Worm (Caenorhabditis elegans) whole organism, mixed stage, embryonic: ENCODE results near the gene K10C2.12.

ENCODE experiments used
- M03D4.4 ChIP-seq: sonication (generic microtip); optimal IDR thresholded peaks from 2 replicates; lab custom pipeline; 2017; ENCODE audit warnings: mild to moderate bottlenecking, missing genetic modification characterization, missing compliant biosample characterization
- bed-3 ChIP-seq: fragments of 200-800 bp; sonication (Bioruptor generic); optimal IDR thresholded peaks from 3 replicates; lab custom pipeline; 2018; ENCODE audit warnings: mild to moderate bottlenecking, missing genetic modification characterization, moderate library complexity, missing compliant biosample characterization
- ceh-43 ChIP-seq: fragments of 200-800 bp; sonication (Bioruptor generic); optimal IDR thresholded peaks from 2 replicates; lab custom pipeline; 2018; ENCODE audit warnings: mild to moderate bottlenecking, missing genetic modification characterization, moderate library complexity, missing compliant biosample characterization
- elt-3 ChIP-seq: fragments of 150-350 bp; optimal IDR thresholded peaks from 2 replicates; lab custom pipeline; 2014; ENCODE audit warnings: missing biosample characterization, missing genetic modification characterization
- lin-13 ChIP-seq: fragments of 150-350 bp; optimal IDR thresholded peaks from 2 replicates; lab custom pipeline; 2014; ENCODE audit warnings: missing biosample characterization, missing genetic modification characterization
- lsy-2 ChIP-seq: fragments of 150-350 bp; optimal IDR thresholded peaks from 2 replicates; lab custom pipeline; 2014; ENCODE audit warnings: missing biosample characterization, missing genetic modification characterization
- nhr-12 ChIP-seq: fragments of 150-350 bp; optimal IDR thresholded peaks from 2 replicates; lab custom pipeline; 2014; ENCODE audit warnings: missing biosample characterization, missing genetic modification characterization
- nhr-237 ChIP-seq: fragments of 150-350 bp; optimal IDR thresholded peaks from 2 replicates; lab custom pipeline; 2014; ENCODE audit warnings: missing biosample characterization, missing genetic modification characterization
- nhr-28 ChIP-seq: fragments of 150-350 bp; optimal IDR thresholded peaks from 2 replicates; lab custom pipeline; 2014; ENCODE audit warnings: missing biosample characterization, missing genetic modification characterization
- nhr-76 ChIP-seq: sonication (generic microtip); optimal IDR thresholded peaks from 2 replicates; lab custom pipeline; 2017; ENCODE audit warnings: missing biosample characterization, missing genetic modification characterization
- sptf-1 ChIP-seq: sonication (generic microtip); optimal IDR thresholded peaks from 2 replicates; lab custom pipeline; 2017; ENCODE audit warnings: mild to moderate bottlenecking, missing genetic modification characterization, moderate library complexity, missing compliant biosample characterization
- unc-39 ChIP-seq: fragments of 150-350 bp; optimal IDR thresholded peaks from 2 replicates; lab custom pipeline; 2014; ENCODE audit warnings: missing biosample characterization, missing genetic modification characterization
- unc-62 ChIP-seq: fragments of 150-350 bp; optimal IDR thresholded peaks from 2 replicates; lab custom pipeline; 2014; ENCODE audit warnings: missing biosample characterization, missing genetic modification reagents, missing genetic modification characterization

DNA sequence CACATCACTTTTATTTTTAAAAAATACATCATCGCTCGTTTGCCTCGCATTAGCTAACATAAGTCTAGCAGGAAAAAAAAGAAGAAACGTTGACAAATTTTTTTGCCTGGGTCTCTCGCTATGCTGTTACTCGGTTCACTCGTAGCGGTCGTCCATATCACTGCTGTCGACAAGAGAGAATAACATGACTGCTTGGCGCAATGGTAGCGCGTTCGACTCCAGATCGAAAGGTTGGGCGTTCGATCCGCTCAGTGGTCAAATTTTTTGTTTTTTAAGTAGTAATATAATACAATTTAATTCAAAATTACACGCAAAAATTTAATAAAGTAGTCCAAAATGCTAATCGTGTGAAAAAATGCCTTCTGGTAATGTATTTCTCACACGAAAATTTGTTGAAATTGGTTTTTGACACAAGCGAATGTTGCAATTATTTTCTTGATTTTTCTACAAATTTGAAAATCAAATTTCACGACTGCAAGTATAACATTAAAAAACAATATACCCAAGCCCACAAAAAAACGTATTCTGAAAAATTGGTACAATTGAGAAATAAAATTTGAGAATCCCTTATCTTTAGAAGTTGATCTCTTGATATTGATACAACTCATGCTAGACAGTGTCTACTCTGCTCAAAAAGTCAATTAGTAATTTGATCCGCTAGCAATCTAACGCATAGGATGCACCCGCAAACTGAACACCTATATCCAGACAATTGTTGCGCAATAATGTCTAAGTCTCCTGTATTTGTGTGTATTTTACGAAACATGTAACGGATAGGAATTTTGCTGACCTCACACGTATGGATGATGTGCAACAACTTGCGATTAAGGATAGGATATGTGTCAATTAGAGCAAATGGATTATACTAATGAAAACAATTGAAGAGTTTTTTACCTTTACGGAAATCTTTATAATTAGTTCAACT, 49.1 kb downstream of the K10C2.12 start:
- no peak for TF ChIP-seq lsy-2 (tag; lab: Kevin White, UChicago)
- TF ChIP-seq bed-3 (GFP tag; lab: Kevin White, UChicago), result peak; percentile 71
- TF ChIP-seq nhr-12, result no peak
- no peak for TF ChIP-seq nhr-28
- TF ChIP-seq ceh-43, result peak; percentile 58
- peak; percentile 20 for TF ChIP-seq nhr-237 (tag; lab: Kevin White, UChicago)
- no peak for TF ChIP-seq nhr-76 (tag; lab: Kevin White, UChicago)
- TF ChIP-seq unc-62 (GFP tag; lab: Kevin White, UChicago), result no peak
- TF ChIP-seq sptf-1 (tag; lab: Kevin White, UChicago), result peak; percentile 88
- no peak for TF ChIP-seq elt-3 (tag; lab: Kevin White, UChicago)
- TF ChIP-seq M03D4.4 (tag; lab: Kevin White, UChicago), result peak; percentile 83
- TF ChIP-seq unc-39 (tag; lab: Kevin White, UChicago), result no peak
- TF ChIP-seq lin-13 (tag; lab: Kevin White, UChicago), result no peak
